Fruit fly (Drosophila melanogaster): ENCODE measurements around the gene CG4849.
A peak's percentile ranks its signal among the peaks of the same experiment; 100 is the strongest.

CG4849 gene

dm6 chr3R:27988647-27989430, 25.6 kb downstream of the CG4849 start (continued):
- TF ChIP-seq Smox (GFP tag; optimal IDR thresholded peaks at IDR 0.05) = no peak
- TF ChIP-seq Sox14 (GFP tag; optimal IDR thresholded peaks at IDR 0.05) = peak; percentile 44
- TF ChIP-seq CG6854 (GFP tag; optimal IDR thresholded peaks at IDR 0.05) = no peak
- no peak for TF ChIP-seq Ets96B (tag; optimal IDR thresholded peaks at IDR 0.05)
- TF ChIP-seq Sox102F (GFP tag; optimal IDR thresholded peaks at IDR 0.05) = no peak
- peak; percentile 69 for TF ChIP-seq CG6163 (GFP tag; IDR thresholded peaks at IDR 0.05)
- peak; percentile 24 for TF ChIP-seq CG11902 (GFP tag; optimal IDR thresholded peaks at IDR 0.05)
- TF ChIP-seq CG8632 (GFP tag; optimal IDR thresholded peaks at IDR 0.05) = peak; percentile 12
- peak; percentile 39 for TF ChIP-seq topi (GFP tag; optimal IDR thresholded peaks at IDR 0.05)
- TF ChIP-seq cyc (GFP tag; optimal IDR thresholded peaks at IDR 0.05) = no peak
- TF ChIP-seq CG6276 (GFP tag; optimal IDR thresholded peaks at IDR 0.05) = peak; percentile 61
- no peak for TF ChIP-seq CG6808 (GFP tag; optimal IDR thresholded peaks at IDR 0.05)
- TF ChIP-seq CG31627 (GFP tag; optimal IDR thresholded peaks at IDR 0.05) = peak; percentile 32
- no peak for TF ChIP-seq CG3032 (tag; optimal IDR thresholded peaks at IDR 0.05)
- TF ChIP-seq svp (GFP tag) = peak; percentile 79
- TF ChIP-seq acj6 (GFP tag; optimal IDR thresholded peaks at IDR 0.05) = peak; percentile 7
- peak; percentile 49 for TF ChIP-seq CG10631 (GFP tag; optimal IDR thresholded peaks at IDR 0.05)
- peak; percentile 27 for TF ChIP-seq dac (GFP tag; optimal IDR thresholded peaks at IDR 0.05)
- no peak for TF ChIP-seq esn (GFP tag; optimal IDR thresholded peaks at IDR 0.05)
- TF ChIP-seq CG8119 (GFP tag; IDR thresholded peaks at IDR 0.05) = peak; percentile 53; the same call in 2 of the 3 replicates
- TF ChIP-seq CG7368 (GFP tag; optimal IDR thresholded peaks at IDR 0.05) = no peak
- TF ChIP-seq CG11294 (GFP tag; IDR thresholded peaks at IDR 0.05) = peak; percentile 55
- peak; percentile 7 for TF ChIP-seq CG1621 (tag; optimal IDR thresholded peaks at IDR 0.05)
- TF ChIP-seq Hr38 (GFP tag; optimal IDR thresholded peaks at IDR 0.05) = no peak
- no peak for TF ChIP-seq Eip93F (GFP tag; optimal IDR thresholded peaks at IDR 0.05)
- TF ChIP-seq Gug (GFP tag; IDR thresholded peaks at IDR 0.05) = peak; percentile 75

dm6 chr3R:27990651-27991050, 27.4 kb downstream of the CG4849 start, which contains the start of gene CG4815:
CG4815 (minus strand) TSS chr3R:27990751.
- no peak for TF ChIP-seq CG3032 (tag; optimal IDR thresholded peaks at IDR 0.05)
- TF ChIP-seq svp (GFP tag) = peak; percentile 14
- TF ChIP-seq Hr4 (GFP tag; optimal IDR thresholded peaks at IDR 0.05) = no peak

- TF ChIP-seq CG3032 (tag; optimal IDR thresholded peaks at IDR 0.05) (no peak), Eip78C (GFP tag) (peak; percentile 60), Met (GFP tag; optimal IDR thresholded peaks at IDR 0.05) (no peak)
Measured at dm6 chr3R:28004034-28004433, 40.8 kb downstream of the CG4849 start.

- no peak for TF ChIP-seq fd59A (GFP tag; optimal IDR thresholded peaks at IDR 0.05)
- TF ChIP-seq salr (GFP tag; optimal IDR thresholded peaks at IDR 0.05) = no peak
- no peak for TF ChIP-seq Hr38 (GFP tag; optimal IDR thresholded peaks at IDR 0.05)
- TF ChIP-seq CG6808 (GFP tag; optimal IDR thresholded peaks at IDR 0.05) = no peak
- TF ChIP-seq CG1621 (tag; optimal IDR thresholded peaks at IDR 0.05) = no peak
- no peak for TF ChIP-seq Eip78C (GFP tag)
- TF ChIP-seq lz (GFP tag; optimal IDR thresholded peaks at IDR 0.05) = no peak
- no peak for TF ChIP-seq fd85E (GFP tag; optimal IDR thresholded peaks at IDR 0.05)
- TF ChIP-seq CG9139 (GFP tag; optimal IDR thresholded peaks at IDR 0.05) = no peak
- no peak for TF ChIP-seq Hr39 (GFP tag; optimal IDR thresholded peaks at IDR 0.05)
- TF ChIP-seq Blimp-1 (GFP tag; optimal IDR thresholded peaks at IDR 0.05) = no peak
- TF ChIP-seq achi (GFP tag; optimal IDR thresholded peaks at IDR 0.05) = no peak
- no peak for TF ChIP-seq Sox15 (GFP tag; optimal IDR thresholded peaks at IDR 0.05)
- TF ChIP-seq CG11294 (GFP tag; IDR thresholded peaks at IDR 0.05) = no peak
- TF ChIP-seq CG10631 (GFP tag; optimal IDR thresholded peaks at IDR 0.05) = no peak
- no peak for TF ChIP-seq CG32006 (GFP tag; optimal IDR thresholded peaks at IDR 0.05)
Measured at dm6 chr3R:28015028-28015427, 51.8 kb downstream of the CG4849 start.
